Worm (Caenorhabditis elegans): ENCODE data around the gene R12C12.6.

- TF ChIP-seq lin-13 (tag; optimal IDR thresholded peaks at IDR 0.05) (no peak), blmp-1 (tag; optimal IDR thresholded peaks at IDR 0.05) (no peak), mep-1 (tag; optimal IDR thresholded peaks at IDR 0.05) (no peak), unc-62 (GFP tag; optimal IDR thresholded peaks at IDR 0.05) (no peak), elt-1 (tag; optimal IDR thresholded peaks at IDR 0.05; ENCODE audit: borderline replicate concordance, insufficient read depth) (no peak), nhr-12 (tag; optimal IDR thresholded peaks at IDR 0.05) (no peak), sptf-1 (tag; optimal IDR thresholded peaks at IDR 0.05) (no peak), ztf-11 (tag; optimal IDR thresholded peaks at IDR 0.05) (no peak), pha-4 (tag; optimal IDR thresholded peaks at IDR 0.05) (no peak), cnd-1 (tag; optimal IDR thresholded peaks at IDR 0.05) (no peak), nhr-76 (tag; optimal IDR thresholded peaks at IDR 0.05) (no peak)
Measured at ce11 chrII:6045048-6045447, 2.6 kb downstream of the R12C12.6 start, which contains the start of gene R12C12.5.

Measured in whole organism, mixed stage, embryonic.